Fruit fly (Drosophila melanogaster) whole organism, pupa: ENCODE results near the gene Gr36b.

Experiments
- CG10348 ChIP-seq: fragments of 200-800 bp; sonication (Bioruptor generic); IDR thresholded peaks from 2 replicates; pipeline ENCODE4 v1.3.6; 2022; ENCODE audit warnings: missing biosample characterization, missing genetic modification characterization
- CG12605 ChIP-seq: fragments of 200-800 bp; sonication (Bioruptor generic); IDR thresholded peaks from 2 replicates; pipeline ENCODE4 v1.3.6; 2022; ENCODE audit warnings: missing biosample characterization, missing genetic modification characterization
- CG13204 ChIP-seq: fragments of 200-800 bp; sonication (Bioruptor generic); optimal IDR thresholded peaks from 2 replicates; lab custom pipeline; 2018; ENCODE audit warnings: missing biosample characterization, mild to moderate bottlenecking, missing genetic modification characterization, moderate library complexity
- CG14655 ChIP-seq: fragments of 200-800 bp; sonication (Bioruptor generic); optimal IDR thresholded peaks from 3 replicates; lab custom pipeline; 2017; ENCODE audit warnings: mild to moderate bottlenecking, missing biosample characterization, missing genetic modification reagents, missing genetic modification characterization
- CG15710 ChIP-seq: fragments of 200-800 bp; sonication (Bioruptor generic); optimal IDR thresholded peaks from 2 replicates; lab custom pipeline; 2018; ENCODE audit warnings: missing biosample characterization, mild to moderate bottlenecking, missing genetic modification characterization, moderate library complexity
- CG17806 ChIP-seq: fragments of 200-800 bp; sonication (Bioruptor generic); optimal IDR thresholded peaks from 2 replicates; lab custom pipeline; 2018; ENCODE audit warnings: missing biosample characterization, mild to moderate bottlenecking, missing genetic modification characterization, moderate library complexity
- CG32121 ChIP-seq: fragments of 200-800 bp; sonication (Bioruptor generic); IDR thresholded peaks from 2 replicates; pipeline ENCODE4 v1.3.6; 2022; ENCODE audit warnings: missing biosample characterization, missing genetic modification characterization
- CG34367 ChIP-seq: fragments of 200-800 bp; sonication (Bioruptor generic); optimal IDR thresholded peaks from 2 replicates; lab custom pipeline; 2018; ENCODE audit warnings: missing biosample characterization, mild to moderate bottlenecking, missing genetic modification characterization
- CG4496 ChIP-seq: fragments of 200-800 bp; sonication (Bioruptor generic); IDR thresholded peaks from 3 replicates; pipeline ENCODE4 v1.3.6; 2022; ENCODE audit warnings: missing biosample characterization, missing genetic modification characterization
- CG8159 ChIP-seq: fragments of 200-800 bp; sonication (Bioruptor generic); optimal IDR thresholded peaks from 3 replicates; lab custom pipeline; 2018; ENCODE audit warnings: missing biosample characterization, mild to moderate bottlenecking, missing genetic modification characterization, moderate library complexity
- CG8301 ChIP-seq: fragments of 200-800 bp; sonication (Bioruptor generic); optimal IDR thresholded peaks from 2 replicates; lab custom pipeline; 2018; ENCODE audit warnings: missing biosample characterization, mild to moderate bottlenecking, missing genetic modification characterization
- CG9948 ChIP-seq: fragments of 200-800 bp; sonication (Bioruptor generic); optimal IDR thresholded peaks from 2 replicates; lab custom pipeline; 2018; ENCODE audit warnings: missing biosample characterization, mild to moderate bottlenecking, missing genetic modification characterization, moderate library complexity
- D1 ChIP-seq: fragments of 200-800 bp; sonication (Bioruptor generic); optimal IDR thresholded peaks from 2 replicates; lab custom pipeline; 2018; ENCODE audit warnings: missing biosample characterization, mild to moderate bottlenecking, missing genetic modification characterization, moderate library complexity
- EcR ChIP-seq: fragments of 200-800 bp; sonication (Bioruptor generic); optimal IDR thresholded peaks from 3 replicates; lab custom pipeline; 2019; ENCODE audit warnings: missing biosample characterization, missing genetic modification characterization, mild to moderate bottlenecking, moderate library complexity, missing genetic modification reagents
- Ets98B ChIP-seq: fragments of 200-800 bp; sonication (Bioruptor generic); IDR thresholded peaks from 2 replicates; pipeline ENCODE4 v1.3.6; 2022; ENCODE audit warnings: missing biosample characterization, missing genetic modification characterization
- Pif1A ChIP-seq: fragments of 200-800 bp; sonication (Bioruptor generic); optimal IDR thresholded peaks from 3 replicates; lab custom pipeline; 2016; ENCODE audit warnings: missing biosample characterization, missing genetic modification characterization
- Pif1B ChIP-seq: fragments of 200-800 bp; sonication (Bioruptor generic); optimal IDR thresholded peaks from 3 replicates; lab custom pipeline; 2016; ENCODE audit warnings: missing biosample characterization, missing genetic modification characterization
- Snoo ChIP-seq: fragments of 200-800 bp; sonication (Bioruptor generic); optimal IDR thresholded peaks from 3 replicates; lab custom pipeline; 2017; ENCODE audit warnings: missing biosample characterization, mild to moderate bottlenecking, missing genetic modification characterization, inconsistent platforms
- fd96Ca ChIP-seq: fragments of 200-800 bp; sonication (Bioruptor generic); IDR thresholded peaks from 3 replicates; pipeline ENCODE4 v1.3.6; 2022; ENCODE audit warnings: missing biosample characterization, missing genetic modification characterization
- gl ChIP-seq: fragments of 200-800 bp; sonication (Bioruptor generic); optimal IDR thresholded peaks from 2 replicates; lab custom pipeline; 2018; ENCODE audit warnings: missing biosample characterization, mild to moderate bottlenecking, missing genetic modification characterization
- rn ChIP-seq: fragments of 200-800 bp; sonication (Bioruptor generic); IDR thresholded peaks from 2 replicates; pipeline ENCODE4 v1.3.6; 2022; ENCODE audit warnings: missing biosample characterization, missing genetic modification characterization

Gr36b gene

DNA sequence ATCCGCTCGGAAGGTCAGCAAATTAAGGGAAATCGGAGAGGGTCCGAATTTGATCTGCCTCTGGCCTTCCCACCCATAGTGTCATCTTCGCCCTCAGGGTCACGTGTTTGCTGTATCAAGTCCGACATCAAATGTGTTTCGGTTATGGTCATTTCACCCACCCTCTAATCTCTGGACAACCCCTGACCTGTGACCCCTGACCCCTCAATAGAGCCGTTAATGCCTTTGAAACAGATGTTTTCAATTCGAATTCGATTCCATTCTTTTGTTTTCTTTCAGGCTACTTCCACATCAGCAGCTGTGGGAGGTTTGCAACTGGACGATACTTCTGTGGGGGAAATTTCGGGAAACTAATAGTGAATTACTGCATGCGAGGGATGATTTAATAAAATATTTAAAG lies 42.9 kb downstream of the Gr36b start:
- TF ChIP-seq EcR (GFP tag; lab: Kevin White, UChicago) (no peak), CG13204 (GFP tag; lab: Kevin White, UChicago) (no peak)

DNA sequence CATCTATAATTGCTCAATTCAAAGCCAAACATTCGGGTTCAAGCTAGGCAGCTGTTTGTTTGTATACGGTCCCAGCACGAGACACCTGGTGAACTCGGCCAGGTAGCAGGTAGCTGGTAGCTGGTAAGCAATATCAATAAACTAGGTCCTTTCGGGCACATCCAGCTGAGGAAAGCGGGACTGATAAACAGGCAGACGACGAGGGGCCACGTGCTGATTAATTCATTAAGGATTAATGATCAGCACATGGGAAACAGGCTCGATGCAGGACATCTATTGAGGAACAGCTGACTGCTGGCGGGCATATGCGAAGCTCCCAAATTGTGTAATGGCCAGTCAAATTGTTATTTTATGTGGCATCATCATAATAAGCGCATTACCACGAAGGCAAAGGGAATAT lies 43.6 kb downstream of the Gr36b start:
- TF ChIP-seq CG15710 (tag; lab: Kevin White, UChicago): no peak
- no peak for TF ChIP-seq CG17806 (tag; lab: Kevin White, UChicago)
- TF ChIP-seq Pif1A (GFP tag; lab: Kevin White, UChicago): no peak
- no peak for TF ChIP-seq CG32121 (GFP tag; lab: Robert Waterston, UW)
- TF ChIP-seq Snoo (tag; lab: Kevin White, UChicago): no peak
- no peak for TF ChIP-seq CG4496 (GFP tag; lab: Robert Waterston, UW)
- TF ChIP-seq Pif1B (GFP tag; lab: Kevin White, UChicago): no peak
- no peak for TF ChIP-seq CG9948

DNA sequence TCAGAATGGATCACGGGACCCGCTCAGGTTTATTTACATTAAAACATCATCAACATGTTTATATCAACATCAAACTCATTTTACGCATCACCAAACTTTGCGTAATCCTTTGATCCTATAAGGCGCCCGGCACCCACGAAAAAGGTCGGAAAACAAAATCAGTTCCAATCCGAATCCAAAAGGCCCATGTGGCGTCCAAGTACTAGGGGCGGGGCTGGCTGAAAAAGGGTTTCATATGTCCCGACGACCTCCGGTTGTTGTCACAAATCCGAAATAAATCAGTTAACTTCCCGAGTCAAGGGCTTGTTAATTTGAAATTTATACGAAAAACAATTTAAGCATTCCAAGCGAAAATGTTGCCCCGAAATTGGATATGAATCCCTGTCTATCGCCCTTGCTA lies 44.9 kb downstream of the Gr36b start:
- TF ChIP-seq gl (no peak), Pif1B (GFP tag; lab: Kevin White, UChicago) (no peak), CG9948 (no peak), CG4496 (GFP tag; lab: Robert Waterston, UW) (no peak), CG8159 (no peak), CG15710 (tag; lab: Kevin White, UChicago) (no peak), EcR (GFP tag; lab: Kevin White, UChicago) (no peak)

DNA sequence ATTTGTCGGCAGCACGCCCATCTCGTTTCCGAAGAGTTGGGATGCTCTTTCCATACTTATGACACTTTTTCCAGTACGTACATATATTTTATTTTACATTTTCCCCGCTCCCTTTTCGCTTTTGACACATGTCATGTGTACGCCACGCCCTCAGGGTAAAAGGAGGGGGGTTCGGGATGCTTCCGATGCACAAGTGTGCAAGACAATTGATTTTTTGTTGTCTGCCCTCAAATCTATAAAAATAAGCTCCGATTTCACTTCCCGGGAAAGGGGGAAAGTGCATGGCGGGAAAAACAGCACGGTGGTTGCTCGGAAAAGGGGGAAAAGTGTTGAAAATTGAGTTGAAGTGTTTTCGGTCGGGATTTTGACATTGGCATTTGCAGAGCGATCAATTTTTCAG lies 48.5 kb downstream of the Gr36b start:
- TF ChIP-seq D1 (tag; lab: Kevin White, UChicago) (no peak), Snoo (tag; lab: Kevin White, UChicago) (no peak), rn (GFP tag; lab: Robert Waterston, UW) (no peak), CG12605 (GFP tag; lab: Robert Waterston, UW) (no peak), fd96Ca (GFP tag; lab: Robert Waterston, UW) (no peak), CG4496 (GFP tag; lab: Robert Waterston, UW) (no peak), Pif1B (GFP tag; lab: Kevin White, UChicago) (no peak), CG17806 (tag; lab: Kevin White, UChicago) (no peak), CG9948 (no peak), EcR (GFP tag; lab: Kevin White, UChicago) (no peak), Ets98B (GFP tag; lab: Robert Waterston, UW) (no peak), CG15710 (tag; lab: Kevin White, UChicago) (no peak), Pif1A (GFP tag; lab: Kevin White, UChicago) (no peak), gl (no peak), CG8159 (no peak)

DNA sequence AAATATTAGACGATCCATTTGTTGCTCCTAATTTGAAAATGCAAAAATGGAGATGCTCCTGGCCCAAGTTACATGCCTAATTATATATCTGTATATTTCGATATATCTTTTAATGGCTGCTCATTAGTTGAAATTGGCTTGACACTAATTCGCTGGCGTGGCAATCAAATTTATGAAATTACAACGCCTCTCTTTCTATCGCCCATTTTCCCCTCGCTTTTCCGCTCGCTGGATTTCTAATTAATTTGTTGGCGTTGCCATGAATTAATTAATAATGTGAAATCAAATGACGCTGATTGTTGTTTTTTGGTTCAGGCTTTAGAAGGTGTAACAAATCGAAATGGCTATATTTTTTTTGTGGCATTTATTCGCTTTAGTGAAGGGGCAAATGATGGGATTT lies 49.5 kb downstream of the Gr36b start:
- TF ChIP-seq CG12605 (GFP tag; lab: Robert Waterston, UW) (no peak), EcR (GFP tag; lab: Kevin White, UChicago) (no peak), D1 (tag; lab: Kevin White, UChicago) (no peak), Pif1A (GFP tag; lab: Kevin White, UChicago) (no peak), CG9948 (no peak), CG8301 (tag; lab: Kevin White, UChicago) (no peak), CG34367 (tag; lab: Kevin White, UChicago) (no peak)
- TF ChIP-seq, all 21 proteins: peak for 0

DNA sequence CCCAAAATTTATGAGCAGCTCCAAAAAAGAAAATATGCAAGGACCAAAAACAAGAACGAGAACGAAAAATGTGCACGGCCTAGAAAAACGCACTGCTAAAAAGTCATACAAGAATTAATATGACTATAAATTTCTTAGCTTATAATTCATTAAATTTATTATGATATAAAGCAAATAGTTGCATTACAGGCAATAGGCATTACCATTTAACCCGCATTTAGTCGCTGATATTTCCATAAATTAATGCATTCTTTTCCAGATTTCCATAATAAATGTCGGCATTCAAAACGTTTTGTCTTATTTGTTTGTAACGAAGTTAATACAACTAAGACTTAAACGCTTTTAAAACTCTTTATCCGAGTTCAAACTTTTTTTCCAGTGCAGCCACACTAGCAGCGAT lies 50.8 kb downstream of the Gr36b start:
- TF ChIP-seq Pif1A (GFP tag; lab: Kevin White, UChicago): no peak
- TF ChIP-seq CG17806 (tag; lab: Kevin White, UChicago): no peak
- TF ChIP-seq Snoo (tag; lab: Kevin White, UChicago): no peak
- TF ChIP-seq CG8159: no peak
- no peak for TF ChIP-seq Ets98B (GFP tag; lab: Robert Waterston, UW)
- no peak for TF ChIP-seq rn (GFP tag; lab: Robert Waterston, UW)
- TF ChIP-seq fd96Ca (GFP tag; lab: Robert Waterston, UW): no peak
- no peak for TF ChIP-seq CG4496 (GFP tag; lab: Robert Waterston, UW)
- no peak for TF ChIP-seq gl
- no peak for TF ChIP-seq CG14655
- TF ChIP-seq CG10348 (GFP tag; lab: Robert Waterston, UW): no peak
- TF ChIP-seq D1 (tag; lab: Kevin White, UChicago): no peak
- no peak for TF ChIP-seq CG8301 (tag; lab: Kevin White, UChicago)
